Worm (Caenorhabditis elegans): ENCODE results near the gene lron-15.

Gene lron-15

DNA sequence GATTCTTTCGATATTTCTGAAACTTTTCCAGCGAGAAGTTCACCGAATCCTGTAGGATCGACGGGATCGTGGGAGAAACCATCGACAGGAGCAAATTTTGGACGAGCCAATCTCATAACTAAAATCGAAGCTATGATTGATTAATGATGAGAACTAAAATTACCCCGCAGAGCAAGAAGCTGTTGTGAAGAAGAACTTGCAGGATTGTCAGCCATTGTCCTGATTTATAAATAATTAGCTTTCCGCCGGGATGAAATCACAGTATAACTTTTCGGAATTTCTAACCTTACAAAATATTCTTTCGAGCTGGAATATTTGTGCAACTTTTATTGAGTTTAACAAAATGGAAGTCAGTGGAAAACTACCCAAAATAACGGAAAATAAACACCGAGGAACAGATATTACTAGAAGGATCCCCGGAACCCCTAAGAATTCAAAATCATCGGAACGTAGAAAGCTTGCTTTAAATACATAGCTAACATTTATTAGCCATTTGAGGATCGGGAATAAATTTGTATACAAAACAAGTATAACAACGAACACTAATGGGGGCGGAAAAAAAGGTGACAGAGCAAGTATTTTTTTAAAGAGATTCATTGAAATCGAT lies 42.7 kb upstream of the lron-15 start, which contains the start of gene C56C10.7 (continued):
- TF ChIP-seq egl-44 (GFP tag; IDR thresholded peaks at IDR 0.05): peak; percentile 43
- peak; percentile 10 for TF ChIP-seq mxl-1 (tag; optimal IDR thresholded peaks at IDR 0.05)
- TF ChIP-seq ets-4 (GFP tag; optimal IDR thresholded peaks at IDR 0.05): no peak
- TF ChIP-seq ceh-91 (GFP tag; IDR thresholded peaks at IDR 0.05): no peak
- TF ChIP-seq T07F8.4 (tag; optimal IDR thresholded peaks at IDR 0.05): no peak
- TF ChIP-seq lag-1 (GFP tag; IDR thresholded peaks at IDR 0.05): no peak
- peak; percentile 63 for TF ChIP-seq ceh-100 (GFP tag; IDR thresholded peaks at IDR 0.05)
- TF ChIP-seq die-1 (tag; optimal IDR thresholded peaks at IDR 0.05): peak; percentile 38
- peak; percentile 44 for TF ChIP-seq mcd-1 (GFP tag; IDR thresholded peaks at IDR 0.05)
- peak; percentile 49 for TF ChIP-seq hmg-1.2 (GFP tag; IDR thresholded peaks at IDR 0.05)
- TF ChIP-seq hlh-12 (tag; optimal IDR thresholded peaks at IDR 0.05): no peak
- TF ChIP-seq madf-6 (GFP tag; IDR thresholded peaks at IDR 0.05): peak; percentile 89
- peak; percentile 3 for TF ChIP-seq ceh-79 (tag; optimal IDR thresholded peaks at IDR 0.05)
- peak; percentile 30; the same call in 1 of the 2 replicates for TF ChIP-seq F33H1.4 (GFP tag; IDR thresholded peaks at IDR 0.05)
- TF ChIP-seq let-526 (GFP tag; IDR thresholded peaks at IDR 0.05): no peak
- TF ChIP-seq Y53G8AR.9 (GFP tag; conservative IDR thresholded peaks at IDR 0.05): peak; percentile 90
- TF ChIP-seq zim-3 (tag; optimal IDR thresholded peaks at IDR 0.05): no peak
- peak; percentile 77 for TF ChIP-seq chd-7 (tag; optimal IDR thresholded peaks at IDR 0.05)
- TF ChIP-seq akir-1 (GFP tag; optimal IDR thresholded peaks at IDR 0.05): no peak
- TF ChIP-seq nfya-1 (tag; optimal IDR thresholded peaks at IDR 0.05; ENCODE audit: borderline replicate concordance, insufficient read depth): no peak
- peak; percentile 38 for TF ChIP-seq xnd-1 (tag; optimal IDR thresholded peaks at IDR 0.05)
- TF ChIP-seq F23B12.7 (tag; optimal IDR thresholded peaks at IDR 0.05; ENCODE audit: insufficient read depth): no peak
- peak; percentile 91 for TF ChIP-seq F39B2.1 (GFP tag; IDR thresholded peaks at IDR 0.05)
- TF ChIP-seq F57A8.1 (GFP tag; optimal IDR thresholded peaks at IDR 0.05): no peak
- TF ChIP-seq snpc-1.3 (tag; optimal IDR thresholded peaks at IDR 0.05; ENCODE audit: insufficient read depth): peak; percentile 67
- peak; percentile 36 for TF ChIP-seq F52B5.7 (tag; optimal IDR thresholded peaks at IDR 0.05)
- TF ChIP-seq hlh-26 (GFP tag; conservative IDR thresholded peaks at IDR 0.05): no peak
- peak; percentile 63 for TF ChIP-seq tbp1 (GFP tag; optimal IDR thresholded peaks at IDR 0.05)
- no peak for TF ChIP-seq lin-35 (GFP tag; optimal IDR thresholded peaks at IDR 0.05)
- no peak for TF ChIP-seq egrh-3 (GFP tag; IDR thresholded peaks at IDR 0.05)
- peak; percentile 78; the same call in 1 of the 2 replicates for TF ChIP-seq cebp-2 (GFP tag; IDR thresholded peaks at IDR 0.05)
- peak; percentile 76 for TF ChIP-seq snpc-3.4 (tag; optimal IDR thresholded peaks at IDR 0.05)
- peak; percentile 72; the same call in 1 of the 2 replicates for TF ChIP-seq pbrm-1 (GFP tag; IDR thresholded peaks at IDR 0.05)
- TF ChIP-seq sdz-38 (tag; optimal IDR thresholded peaks at IDR 0.05): no peak
- TF ChIP-seq F10E7.11 (tag; optimal IDR thresholded peaks at IDR 0.05): peak; percentile 53
- peak; percentile 76; the same call in 1 of the 2 replicates for TF ChIP-seq ceh-58 (GFP tag; IDR thresholded peaks at IDR 0.05)
- TF ChIP-seq lin-40 (tag; optimal IDR thresholded peaks at IDR 0.05): no peak
- no peak for TF ChIP-seq ceh-27 (GFP tag; optimal IDR thresholded peaks at IDR 0.05)
- TF ChIP-seq gei-17 (GFP tag; optimal IDR thresholded peaks at IDR 0.05): no peak
- TF ChIP-seq repo-1 (tag; optimal IDR thresholded peaks at IDR 0.05): peak; percentile 84
- peak; percentile 34 for TF ChIP-seq dpff-1 (tag; optimal IDR thresholded peaks at IDR 0.05)
- peak; percentile 32 for TF ChIP-seq snpc-1.1 (tag; optimal IDR thresholded peaks at IDR 0.05; ENCODE audit: insufficient read depth)
- no peak for TF ChIP-seq C06A6.2 (GFP tag; conservative IDR thresholded peaks at IDR 0.05)
- no peak for TF ChIP-seq Y67H2A.10 (GFP tag; conservative IDR thresholded peaks at IDR 0.05)
- 0 out of 2 replicates have a peak, but pooled peaks have one; percentile 23 for TF ChIP-seq hmg-20 (GFP tag; IDR thresholded peaks at IDR 0.05)
- TF ChIP-seq unc-130 (GFP tag; optimal IDR thresholded peaks at IDR 0.05): peak; percentile 57
- TF ChIP-seq unc-62 (GFP tag; optimal IDR thresholded peaks at IDR 0.05): no peak
